Fruit fly (Drosophila melanogaster) whole organism, embryonic: Measurements from ENCODE around the gene CG14273.

ENCODE experiments used
- Aef1 ChIP-seq: fragments of 200-800 bp; sonication (Bioruptor generic); IDR thresholded peaks from 3 replicates; pipeline ENCODE4 v1.3.6; 2022; ENCODE audit warnings: missing biosample characterization, missing genetic modification characterization
- CG10147 ChIP-seq: fragments of 200-800 bp; sonication (Bioruptor generic); optimal IDR thresholded peaks from 2 replicates; lab custom pipeline; 2019; ENCODE audit warnings: missing biosample characterization, mild to moderate bottlenecking, missing genetic modification characterization, moderate library complexity
- CG10462 ChIP-seq: fragments of 200-800 bp; sonication (Bioruptor generic); optimal IDR thresholded peaks from 2 replicates; lab custom pipeline; 2016; ENCODE audit warnings: missing biosample characterization, missing genetic modification characterization
- CG11456 ChIP-seq: fragments of 200-800 bp; sonication (Bioruptor generic); IDR thresholded peaks from 3 replicates; pipeline ENCODE4 v1.3.6; 2022; ENCODE audit warnings: missing biosample characterization, missing genetic modification characterization
- CG11560 ChIP-seq: fragments of 200-800 bp; sonication (Bioruptor generic); IDR thresholded peaks from 3 replicates; pipeline ENCODE4 v1.3.6; 2022; ENCODE audit warnings: missing biosample characterization, missing genetic modification characterization
- CG11723 ChIP-seq: fragments of 200-800 bp; sonication (Bioruptor generic); optimal IDR thresholded peaks from 2 replicates; lab custom pipeline; 2017; ENCODE audit warnings: missing biosample characterization, mild to moderate bottlenecking, missing genetic modification characterization
- CG1233 ChIP-seq: fragments of 200-800 bp; sonication (Bioruptor generic); optimal IDR thresholded peaks from 4 replicates; lab custom pipeline; 2018; ENCODE audit warnings: missing biosample characterization, mild to moderate bottlenecking, missing genetic modification characterization
- CG13287 ChIP-seq: fragments of 200-800 bp; sonication (Bioruptor generic); IDR thresholded peaks from 2 replicates; pipeline ENCODE4 v1.3.6; 2022; ENCODE audit warnings: missing biosample characterization, missing genetic modification characterization; ENCODE audit not compliant: partially characterized antibody
- CG14441 ChIP-seq: fragments of 200-800 bp; sonication (Bioruptor generic); IDR thresholded peaks from 2 replicates; pipeline ENCODE4 v1.3.6; 2022; ENCODE audit warnings: missing biosample characterization, missing genetic modification characterization
- CG14860 ChIP-seq: fragments of 200-800 bp; sonication (Bioruptor generic); IDR thresholded peaks from 3 replicates; pipeline ENCODE4 v1.3.6; 2022; ENCODE audit warnings: missing biosample characterization, missing genetic modification characterization; ENCODE audit not compliant: partially characterized antibody
- CG15011 ChIP-seq: fragments of 200-800 bp; sonication (Bioruptor generic); optimal IDR thresholded peaks from 3 replicates; lab custom pipeline; 2018; ENCODE audit warnings: missing biosample characterization, mild to moderate bottlenecking, missing genetic modification characterization
- CG1529 ChIP-seq: fragments of 200-800 bp; sonication (Bioruptor generic); optimal IDR thresholded peaks from 3 replicates; lab custom pipeline; 2018; ENCODE audit warnings: missing biosample characterization, missing genetic modification characterization
- CG32772 ChIP-seq: fragments of 200-800 bp; sonication (Bioruptor generic); IDR thresholded peaks from 2 replicates; pipeline ENCODE4 v1.3.6; 2022; ENCODE audit warnings: missing biosample characterization, missing genetic modification characterization
- CG33213 ChIP-seq: fragments of 200-800 bp; sonication (Bioruptor generic); optimal IDR thresholded peaks from 3 replicates; lab custom pipeline; 2016; ENCODE audit warnings: missing biosample characterization, missing genetic modification characterization
- CG33557 ChIP-seq: fragments of 200-800 bp; sonication (Bioruptor generic); optimal IDR thresholded peaks from 2 replicates; lab custom pipeline; 2019; ENCODE audit warnings: missing biosample characterization, mild to moderate bottlenecking, missing genetic modification characterization, moderate library complexity
- CG6813 ChIP-seq: fragments of 200-800 bp; sonication (Bioruptor generic); optimal IDR thresholded peaks from 2 replicates; lab custom pipeline; 2017; ENCODE audit warnings: missing biosample characterization, missing genetic modification characterization, mild to moderate bottlenecking, moderate library complexity, missing genetic modification reagents
- CG7745 ChIP-seq: fragments of 200-800 bp; sonication (Bioruptor generic); optimal IDR thresholded peaks from 2 replicates; lab custom pipeline; 2018; ENCODE audit warnings: missing biosample characterization, mild to moderate bottlenecking, missing genetic modification characterization, moderate library complexity
- CG8281 ChIP-seq: fragments of 200-800 bp; sonication (Bioruptor generic); optimal IDR thresholded peaks from 2 replicates; lab custom pipeline; 2018; ENCODE audit warnings: missing biosample characterization, mild to moderate bottlenecking, missing genetic modification characterization, moderate library complexity
- CG8290 ChIP-seq, 3 experiments: fragments of 200-800 bp; sonication (Bioruptor generic); optimal IDR thresholded peaks; 2 replicates each; lab custom pipeline; 2016 to 2019; ENCODE audit warnings: missing biosample characterization in 3 of 3, missing genetic modification characterization in 3 of 3, mild to moderate bottlenecking in 2 of 3, moderate library complexity in 1 of 3
- CTCF ChIP-seq: fragments of 200-800 bp; sonication (Bioruptor generic); optimal IDR thresholded peaks from 2 replicates; lab custom pipeline; 2017; ENCODE audit warnings: missing biosample characterization, mild to moderate bottlenecking, missing genetic modification characterization, moderate library complexity
- Chrac-16 ChIP-seq: fragments of 200-800 bp; sonication (Bioruptor generic); optimal IDR thresholded peaks from 3 replicates; lab custom pipeline; 2016; ENCODE audit warnings: missing biosample characterization, missing genetic modification characterization
- Jarid2 ChIP-seq: fragments of 200-800 bp; sonication (Bioruptor generic); optimal IDR thresholded peaks from 3 replicates; lab custom pipeline; 2017; ENCODE audit warnings: mild to moderate bottlenecking, missing biosample characterization, missing genetic modification reagents, missing genetic modification characterization
- Lim3 ChIP-seq: fragments of 200-800 bp; sonication (Bioruptor generic); IDR thresholded peaks from 2 replicates; pipeline ENCODE4 v1.3.6; 2022; ENCODE audit warnings: missing biosample characterization, missing genetic modification characterization
- NK7.1 ChIP-seq: fragments of 200-800 bp; sonication (Bioruptor generic); optimal IDR thresholded peaks from 3 replicates; lab custom pipeline; 2016; ENCODE audit warnings: missing biosample characterization, missing genetic modification characterization
- Neu2 ChIP-seq: fragments of 200-800 bp; sonication (Bioruptor generic); optimal IDR thresholded peaks from 3 replicates; lab custom pipeline; 2016; ENCODE audit warnings: missing biosample characterization, missing genetic modification characterization, borderline replicate concordance
- Nf-YB ChIP-seq: fragments of 200-800 bp; sonication (Bioruptor generic); optimal IDR thresholded peaks from 3 replicates; lab custom pipeline; 2019; ENCODE audit warnings: missing biosample characterization, mild to moderate bottlenecking, missing genetic modification characterization, moderate library complexity
- Pdp1 ChIP-seq, 2 experiments: fragments of 200-800 bp; sonication (Bioruptor generic); optimal IDR thresholded peaks; 3 replicates each; lab custom pipeline; 2016; ENCODE audit warnings: missing biosample characterization in 2 of 2, missing genetic modification characterization in 2 of 2, mild to moderate bottlenecking in 1 of 2, moderate library complexity in 1 of 2
- Poxn ChIP-seq: fragments of 200-800 bp; sonication (Bioruptor generic); IDR thresholded peaks from 2 replicates; pipeline ENCODE4 v1.3.6; 2022; ENCODE audit warnings: missing biosample characterization, missing genetic modification characterization
- Rfx ChIP-seq: fragments of 200-800 bp; sonication (Bioruptor generic); IDR thresholded peaks from 2 replicates; pipeline ENCODE4 v1.3.6; 2022; ENCODE audit warnings: missing biosample characterization, missing genetic modification characterization
- Scr ChIP-seq: fragments of 200-800 bp; sonication (Bioruptor generic); IDR thresholded peaks from 2 replicates; pipeline ENCODE4 v1.3.6; 2022; ENCODE audit warnings: missing biosample characterization, missing genetic modification characterization; ENCODE audit not compliant: partially characterized antibody
- ash1 ChIP-seq: fragments of 200-800 bp; sonication (Bioruptor generic); optimal IDR thresholded peaks from 2 replicates; lab custom pipeline; 2018; ENCODE audit warnings: missing biosample characterization, mild to moderate bottlenecking, missing genetic modification characterization
- caup ChIP-seq: fragments of 200-800 bp; sonication (Bioruptor generic); optimal IDR thresholded peaks from 3 replicates; lab custom pipeline; 2017; ENCODE audit warnings: missing biosample characterization, mild to moderate bottlenecking, missing genetic modification characterization, moderate library complexity; ENCODE audit not compliant: severe bottlenecking
- crp ChIP-seq, 2 experiments: fragments of 200-800 bp; sonication (Bioruptor generic); optimal IDR thresholded peaks; 2 replicates in 1 of 2; 3 replicates in 1 of 2; lab custom pipeline; 2017; ENCODE audit warnings: missing biosample characterization in 2 of 2, missing genetic modification characterization in 2 of 2, mild to moderate bottlenecking in 1 of 2, moderate library complexity in 1 of 2
- da ChIP-seq: fragments of 200-800 bp; sonication (Bioruptor generic); optimal IDR thresholded peaks from 2 replicates; lab custom pipeline; 2016; ENCODE audit warnings: missing biosample characterization, missing genetic modification characterization
- disco-r ChIP-seq: fragments of 200-800 bp; sonication (Bioruptor generic); optimal IDR thresholded peaks from 2 replicates; lab custom pipeline; 2016; ENCODE audit warnings: missing biosample characterization, missing genetic modification characterization
- dm ChIP-seq: fragments of 200-800 bp; sonication (Bioruptor generic); optimal IDR thresholded peaks from 3 replicates; lab custom pipeline; 2016; ENCODE audit warnings: missing biosample characterization, missing genetic modification characterization
- exex ChIP-seq: fragments of 200-800 bp; sonication (Bioruptor generic); optimal IDR thresholded peaks from 4 replicates; lab custom pipeline; 2018; ENCODE audit warnings: missing biosample characterization, mild to moderate bottlenecking, missing genetic modification characterization, moderate library complexity
- gcm2 ChIP-seq: fragments of 200-800 bp; sonication (Bioruptor generic); optimal IDR thresholded peaks from 2 replicates; lab custom pipeline; 2016; ENCODE audit warnings: missing biosample characterization, missing genetic modification characterization
- gro ChIP-seq: fragments of 200-800 bp; sonication (Bioruptor generic); optimal IDR thresholded peaks from 2 replicates; lab custom pipeline; 2016; ENCODE audit warnings: missing biosample characterization, missing genetic modification characterization
- hth ChIP-seq: fragments of >200 bp; optimal IDR thresholded peaks from 2 replicates; lab custom pipeline; 2017; ENCODE audit warnings: inconsistent platforms
- ken ChIP-seq: fragments of 200-800 bp; sonication (Bioruptor generic); IDR thresholded peaks from 3 replicates; pipeline ENCODE4 v1.3.6; 2022; ENCODE audit warnings: missing biosample characterization, missing genetic modification characterization
- lilli ChIP-seq: fragments of 200-800 bp; sonication (Bioruptor generic); optimal IDR thresholded peaks from 3 replicates; lab custom pipeline; 2016; ENCODE audit warnings: missing biosample characterization, missing genetic modification characterization
- luna ChIP-seq: fragments of 200-800 bp; sonication (Bioruptor generic); optimal IDR thresholded peaks from 2 replicates; lab custom pipeline; 2016; ENCODE audit warnings: missing biosample characterization, missing genetic modification characterization
- nmo ChIP-seq: fragments of 200-800 bp; sonication (Bioruptor generic); optimal IDR thresholded peaks from 2 replicates; lab custom pipeline; 2018; ENCODE audit warnings: missing biosample characterization, mild to moderate bottlenecking, missing genetic modification characterization, moderate library complexity
- onecut ChIP-seq: fragments of 200-800 bp; sonication (Bioruptor generic); IDR thresholded peaks from 2 replicates; pipeline ENCODE4 v1.3.6; 2022; ENCODE audit warnings: missing biosample characterization, missing genetic modification characterization
- pan ChIP-seq, 4 experiments: fragments of >200 bp in 3 of 4; fragments of 200-800 bp in 1 of 4; sonication (Bioruptor generic) in 1 of 4; optimal IDR thresholded peaks in 3 of 4; IDR thresholded peaks in 1 of 4; 2 replicates each; pipeline versions ENCODE4 v1.3.6 to Lab custom; 2017 to 2022; ENCODE audit warnings: missing biosample characterization in 2 of 4, missing genetic modification characterization in 2 of 4, mixed read lengths in 1 of 4
- seq ChIP-seq: fragments of 200-800 bp; sonication (Bioruptor generic); IDR thresholded peaks from 2 replicates; pipeline ENCODE4 v1.3.6; 2022; ENCODE audit warnings: missing biosample characterization, missing genetic modification characterization
- vvl ChIP-seq: fragments of 200-800 bp; sonication (Bioruptor generic); IDR thresholded peaks from 2 replicates; pipeline ENCODE4 v1.3.6; 2022; ENCODE audit warnings: missing biosample characterization, missing genetic modification characterization
- wor ChIP-seq: fragments of 200-800 bp; sonication (Bioruptor generic); IDR thresholded peaks from 2 replicates; pipeline ENCODE4 v1.3.6; 2022; ENCODE audit warnings: missing biosample characterization, missing genetic modification characterization
- zfh1 ChIP-seq: fragments of 200-800 bp; sonication (Bioruptor generic); IDR thresholded peaks from 3 replicates; pipeline ENCODE4 v1.3.6; 2022; ENCODE audit warnings: missing biosample characterization, missing genetic modification characterization

CG14273 gene

dm6 chr2L:8382646-8383045, 40.2 kb downstream of the CG14273 start, which contains the start of the genes CG13392 and Rcd4:
Gene CG13392, minus strand, starts transcription at chr2L:8382807.
Gene Rcd4, plus strand, starts transcription at chr2L:8382861.
- TF ChIP-seq CG32772 (peak; percentile 15; the same call in 1 of the 2 replicates), Rfx (GFP tag; lab: Robert Waterston, UW) (peak; percentile 88), CG10462 (GFP tag; lab: Kevin White, UChicago) (no peak), Scr (peak; percentile 64), CG13287 (GFP tag; lab: Robert Waterston, UW) (peak; percentile 80), disco-r (GFP tag; lab: Kevin White, UChicago) (peak; percentile 12), Nf-YB (peak; percentile 11), zfh1 (peak; percentile 75; the same call in 2 of the 3 replicates), CG8290 (GFP tag; optimal IDR thresholded peaks at IDR 0.05; lab: Kevin White, UChicago) (peak; percentile 70), CG8290 (tag; optimal IDR thresholded peaks at IDR 0.05; lab: Kevin White, UChicago) (peak; percentile 42 to 96), ken (GFP tag; lab: Robert Waterston, UW) (peak; percentile 71), CG6813 (GFP tag; lab: Kevin White, UChicago) (peak; percentile 45), CG1529 (GFP tag; lab: Kevin White, UChicago) (peak; percentile 37), caup (GFP tag; lab: Kevin White, UChicago) (peak; percentile 78), CG10147 (GFP tag; lab: Kevin White, UChicago) (peak; percentile 58), nmo (GFP tag; lab: Kevin White, UChicago) (peak; percentile 51), CG11560 (tag; lab: Robert Waterston, UW) (no peak), dm (peak; percentile 48), CG11456 (GFP tag; lab: Robert Waterston, UW) (peak; percentile 78), onecut (GFP tag; lab: Robert Waterston, UW) (peak; percentile 49; the same call in 1 of the 2 replicates), luna (GFP tag; lab: Kevin White, UChicago) (peak; percentile 60), CG1233 (GFP tag; lab: Kevin White, UChicago) (peak; percentile 19), seq (no peak), da (GFP tag; lab: Kevin White, UChicago) (peak; percentile 23), hth (lab: Kevin White, UChicago) (no peak), CG7745 (tag; lab: Kevin White, UChicago) (no peak), Chrac-16 (peak; percentile 61), lilli (GFP tag; lab: Kevin White, UChicago) (peak; percentile 83), Aef1 (peak; percentile 36; the same call in 2 of the 3 replicates), Pdp1 (GFP tag; optimal IDR thresholded peaks at IDR 0.05; lab: Kevin White, UChicago) (peak; percentile 73 to 82), CG15011 (GFP tag; lab: Kevin White, UChicago) (no peak), CG14860 (GFP tag; lab: Robert Waterston, UW) (peak; percentile 44; the same call in 2 of the 3 replicates), Poxn (no peak), Lim3 (GFP tag; lab: Robert Waterston, UW) (no peak), CG33557 (GFP tag; lab: Kevin White, UChicago) (peak; percentile 5), CG8281 (tag; lab: Kevin White, UChicago) (no peak), vvl (GFP tag; lab: Robert Waterston, UW) (peak; percentile 87), CG14441 (GFP tag; lab: Robert Waterston, UW) (peak; percentile 36; the same call in 1 of the 2 replicates), Neu2 (GFP tag; lab: Kevin White, UChicago) (no peak), exex (peak; percentile 42), wor (GFP tag; lab: Robert Waterston, UW) (no peak), CTCF (GFP tag; lab: Kevin White, UChicago) (peak; percentile 11), crp (GFP tag; optimal IDR thresholded peaks at IDR 0.05; lab: Kevin White, UChicago) (peak; percentile 60 to 91), gro (peak; percentile 79), Jarid2 (GFP tag; lab: Kevin White, UChicago) (no peak), NK7.1 (GFP tag; lab: Kevin White, UChicago) (peak; percentile 23), gcm2 (GFP tag; lab: Kevin White, UChicago) (peak; percentile 5), CG33213 (GFP tag; lab: Kevin White, UChicago) (peak; percentile 72), ash1 (peak; percentile 15), pan (optimal IDR thresholded peaks at IDR 0.05; lab: Kevin White, UChicago) (no peak), pan (GFP tag; optimal IDR thresholded peaks at IDR 0.05 in 1 of 2, IDR thresholded peaks at IDR 0.05 in 1 of 2) (peak in 1 of 2 experiments; percentile 58), CG11723 (GFP tag; lab: Kevin White, UChicago) (peak; percentile 3)
